Worm (Caenorhabditis elegans): ENCODE results near the gene C16C8.12.

C16C8.12 gene

DNA sequence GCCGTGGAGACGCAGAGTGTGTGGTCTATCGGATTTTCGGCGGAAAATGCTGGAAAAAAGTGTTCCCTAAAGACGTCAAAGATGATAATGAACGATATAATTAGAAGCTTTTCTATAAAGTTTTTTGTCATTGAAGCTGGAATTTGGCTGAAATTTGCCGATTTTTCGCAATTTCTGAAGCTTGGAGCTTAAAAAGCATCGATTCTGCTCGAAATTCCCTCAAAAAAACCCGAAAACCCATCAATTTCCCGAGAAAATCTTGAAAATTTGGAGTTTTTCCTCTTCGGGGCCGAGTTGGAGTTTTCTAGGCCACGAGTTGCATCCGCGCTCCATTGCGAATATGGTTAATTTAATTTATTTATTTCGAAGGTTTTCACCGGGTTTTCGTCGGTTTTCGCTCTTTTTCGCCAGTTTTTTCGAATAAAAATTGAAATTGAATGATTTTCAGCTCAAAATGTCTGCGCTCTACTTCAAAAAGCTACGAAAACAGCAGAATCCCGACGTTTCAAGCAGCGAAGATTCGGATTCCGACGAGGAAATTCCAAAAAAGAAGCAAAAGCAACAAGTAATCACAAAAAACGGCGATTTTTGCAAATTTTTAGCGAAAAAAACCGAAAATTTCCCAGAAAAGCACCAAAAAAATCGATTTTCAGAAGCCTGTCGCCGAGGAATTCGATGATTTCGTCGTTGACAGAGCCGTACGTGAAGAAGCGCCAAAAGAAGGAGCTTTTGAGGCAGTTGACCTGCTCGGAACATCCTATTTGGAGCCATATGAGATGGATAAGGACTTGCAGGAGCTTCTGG lies 50.2 kb downstream of the C16C8.12 start, which contains the start of the genes col-71 and Y49F6B.2 (continued):
- 0 out of 2 replicates have a peak, but pooled peaks have one; percentile 50 for TF ChIP-seq Y67H2A.10 (GFP tag; conservative IDR thresholded peaks at IDR 0.05)
- peak; percentile 69 for TF ChIP-seq attf-3 (GFP tag; conservative IDR thresholded peaks at IDR 0.05)
- no peak for TF ChIP-seq ccch-3 (GFP tag; optimal IDR thresholded peaks at IDR 0.05)
- TF ChIP-seq ets-4 (GFP tag; optimal IDR thresholded peaks at IDR 0.05): no peak
- no peak for TF ChIP-seq tbx-9 (tag; optimal IDR thresholded peaks at IDR 0.05; ENCODE audit: borderline replicate concordance)
- 0 out of 2 replicates have a peak, but pooled peaks have one; percentile 55 for TF ChIP-seq ekl-4 (GFP tag; IDR thresholded peaks at IDR 0.05)
- peak; percentile 21 for TF ChIP-seq nhr-80 (tag; optimal IDR thresholded peaks at IDR 0.05)
- no peak for TF ChIP-seq ceh-58 (GFP tag; IDR thresholded peaks at IDR 0.05)
- TF ChIP-seq C17E4.6 (GFP tag; IDR thresholded peaks at IDR 0.05): no peak
- no peak for TF ChIP-seq chd-7 (tag; optimal IDR thresholded peaks at IDR 0.05)
- no peak for TF ChIP-seq sea-2 (GFP tag; IDR thresholded peaks at IDR 0.05)
- no peak for TF ChIP-seq nfya-1 (tag; optimal IDR thresholded peaks at IDR 0.05; ENCODE audit: borderline replicate concordance, insufficient read depth)
- TF ChIP-seq mes-4 (tag; optimal IDR thresholded peaks at IDR 0.05): no peak
- TF ChIP-seq ZK185.1 (tag; optimal IDR thresholded peaks at IDR 0.05; ENCODE audit: poor library complexity, severe bottlenecking): no peak
- TF ChIP-seq F10E7.11 (tag; optimal IDR thresholded peaks at IDR 0.05): no peak
- no peak for TF ChIP-seq bed-1 (GFP tag; IDR thresholded peaks at IDR 0.05)
- no peak for TF ChIP-seq gei-17 (GFP tag; optimal IDR thresholded peaks at IDR 0.05)
- peak; percentile 44 for TF ChIP-seq K12H6.12 (tag; optimal IDR thresholded peaks at IDR 0.05)
- TF ChIP-seq lin-40 (tag; optimal IDR thresholded peaks at IDR 0.05): peak; percentile 48
- TF ChIP-seq nhr-120 (GFP tag; IDR thresholded peaks at IDR 0.05): no peak
- no peak for TF ChIP-seq snpc-3.4 (tag; optimal IDR thresholded peaks at IDR 0.05)
- TF ChIP-seq B0336.3 (GFP tag; IDR thresholded peaks at IDR 0.05): no peak; the same call in 1 of the 2 replicates
- peak; percentile 58 for TF ChIP-seq athp-1 (tag; optimal IDR thresholded peaks at IDR 0.05)
- no peak for TF ChIP-seq hsf-1 (GFP tag; IDR thresholded peaks at IDR 0.05)
- TF ChIP-seq ztf-3 (GFP tag; optimal IDR thresholded peaks at IDR 0.05): no peak
- TF ChIP-seq mcd-1 (GFP tag; IDR thresholded peaks at IDR 0.05): peak; percentile 98
- TF ChIP-seq nhr-179 (tag; optimal IDR thresholded peaks at IDR 0.05): no peak
- peak; percentile 62 for TF ChIP-seq lin-54 (GFP tag; optimal IDR thresholded peaks at IDR 0.05)
- peak; percentile 55 for TF ChIP-seq ceh-91 (GFP tag; IDR thresholded peaks at IDR 0.05)
- 0 out of 2 replicates have a peak, but pooled peaks have one; percentile 22 for TF ChIP-seq aptf-2 (GFP tag; conservative IDR thresholded peaks at IDR 0.05)
- no peak for TF ChIP-seq ceh-79 (tag; optimal IDR thresholded peaks at IDR 0.05)
- no peak for TF ChIP-seq F57A8.1 (GFP tag; optimal IDR thresholded peaks at IDR 0.05)
- no peak for TF ChIP-seq zim-3 (tag; optimal IDR thresholded peaks at IDR 0.05)
- no peak for TF ChIP-seq snpc-1.1 (tag; optimal IDR thresholded peaks at IDR 0.05; ENCODE audit: insufficient read depth)
- 0 out of 2 replicates have a peak, but pooled peaks have one; percentile 70 for TF ChIP-seq ztf-25 (GFP tag; IDR thresholded peaks at IDR 0.05)
- no peak for TF ChIP-seq somi-1 (GFP tag; optimal IDR thresholded peaks at IDR 0.05)
- TF ChIP-seq lir-1 (GFP tag; conservative IDR thresholded peaks at IDR 0.05): peak; percentile 68; the same call in 1 of the 2 replicates
- peak; percentile 27 for TF ChIP-seq efl-1 (GFP tag; optimal IDR thresholded peaks at IDR 0.05)
- no peak for TF ChIP-seq ztf-6 (GFP tag; IDR thresholded peaks at IDR 0.05)
- peak; percentile 63 for TF ChIP-seq madf-6 (GFP tag; IDR thresholded peaks at IDR 0.05)
- no peak for TF ChIP-seq zfh-2 (GFP tag; conservative IDR thresholded peaks at IDR 0.05)
- no peak for TF ChIP-seq cebp-1 (GFP tag; IDR thresholded peaks at IDR 0.05)
- TF ChIP-seq cebp-1 (tag; optimal IDR thresholded peaks at IDR 0.05): peak; percentile 53
- TF ChIP-seq ztf-18 (tag; optimal IDR thresholded peaks at IDR 0.05): no peak
- no peak for TF ChIP-seq T07F8.4 (tag; optimal IDR thresholded peaks at IDR 0.05)
- TF ChIP-seq snpc-4 (GFP tag; optimal IDR thresholded peaks at IDR 0.05): no peak
- TF ChIP-seq snpc-4 (tag; optimal IDR thresholded peaks at IDR 0.05): peak in 2 of 4 experiments; percentile 19 to 34
